Worm (Caenorhabditis elegans) whole organism, young adult: ENCODE results near the gene F01G4.4.
A peak's percentile ranks its signal among the peaks of the same experiment; 100 is the strongest.

ENCODE experiments used
- B0261.1 ChIP-seq: sonication (generic microtip); optimal IDR thresholded peaks from 2 replicates; lab custom pipeline; 2016; ENCODE audit warnings: mild to moderate bottlenecking, missing genetic modification characterization, moderate library complexity, missing compliant biosample characterization
- C06A6.2 ChIP-seq: fragments of 200-800 bp; sonication (Bioruptor generic); conservative IDR thresholded peaks from 2 replicates; pipeline ENCODE4 v1.3.6; 2022; ENCODE audit warnings: missing genetic modification characterization, missing compliant biosample characterization
- C17E4.6 ChIP-seq: fragments of 200-800 bp; sonication (Bioruptor generic); IDR thresholded peaks from 2 replicates; pipeline ENCODE4 v1.3.6; 2022; ENCODE audit warnings: missing genetic modification reagents, missing genetic modification characterization, missing compliant biosample characterization
- D2030.7 ChIP-seq: fragments of 200-800 bp; sonication (Bioruptor generic); IDR thresholded peaks from 2 replicates; pipeline ENCODE4 v1.3.6; 2022; ENCODE audit warnings: missing genetic modification reagents, missing genetic modification characterization, missing compliant biosample characterization
- F23B12.7 ChIP-seq: sonication (generic microtip); optimal IDR thresholded peaks from 2 replicates; lab custom pipeline; 2017; ENCODE audit warnings: missing genetic modification characterization, mild to moderate bottlenecking, missing compliant biosample characterization, antibody characterized with exemption, moderate library complexity; ENCODE audit not compliant: insufficient read depth
- F33H1.4 ChIP-seq: fragments of 200-800 bp; sonication (Bioruptor generic); IDR thresholded peaks from 2 replicates; pipeline ENCODE4 v1.3.6; 2022; ENCODE audit warnings: missing genetic modification reagents, missing genetic modification characterization, missing compliant biosample characterization
- F37B4.10 ChIP-seq: fragments of 200-800 bp; sonication (Bioruptor generic); IDR thresholded peaks from 2 replicates; pipeline ENCODE4 v1.3.6; 2022; ENCODE audit warnings: missing genetic modification characterization, missing compliant biosample characterization
- F39B2.1 ChIP-seq: fragments of 200-800 bp; sonication (Bioruptor generic); IDR thresholded peaks from 2 replicates; pipeline ENCODE4 v1.3.6; 2022; ENCODE audit warnings: missing genetic modification reagents, missing genetic modification characterization, missing compliant biosample characterization
- F49E8.2 ChIP-seq: sonication (generic microtip); optimal IDR thresholded peaks from 3 replicates; lab custom pipeline; 2017; ENCODE audit warnings: missing genetic modification characterization, mild to moderate bottlenecking, missing compliant biosample characterization, antibody characterized with exemption, moderate library complexity; ENCODE audit not compliant: insufficient read depth
- K11D2.4 ChIP-seq: fragments of 200-800 bp; sonication (Bioruptor generic); IDR thresholded peaks from 2 replicates; pipeline ENCODE4 v1.3.6; 2022; ENCODE audit warnings: missing genetic modification reagents, missing genetic modification characterization, missing compliant biosample characterization
- Y79H2A.3 ChIP-seq: fragments of 200-800 bp; sonication (Bioruptor generic); conservative IDR thresholded peaks from 2 replicates; pipeline ENCODE4 v1.3.6; 2022; ENCODE audit warnings: missing genetic modification reagents, missing genetic modification characterization, missing compliant biosample characterization
- akir-1 ChIP-seq: fragments of 200-800 bp; sonication (Bioruptor generic); optimal IDR thresholded peaks from 2 replicates; lab custom pipeline; 2018; ENCODE audit warnings: mild to moderate bottlenecking, missing genetic modification characterization, moderate library complexity, missing compliant biosample characterization
- athp-1 ChIP-seq: sonication (generic microtip); optimal IDR thresholded peaks from 2 replicates; lab custom pipeline; 2017; ENCODE audit warnings: mild to moderate bottlenecking, missing genetic modification characterization, missing compliant biosample characterization
- cebp-1 ChIP-seq, 2 experiments: fragments of 200-800 bp in 1 of 2; sonication (Bioruptor generic) in 1 of 2; sonication (generic microtip) in 1 of 2; IDR thresholded peaks in 1 of 2; optimal IDR thresholded peaks in 1 of 2; 2 replicates each; pipeline versions ENCODE4 v1.3.6 to Lab custom; 2017 to 2022; ENCODE audit warnings: missing compliant biosample characterization in 2 of 2, missing genetic modification characterization in 2 of 2, mild to moderate bottlenecking in 1 of 2, missing genetic modification reagents in 1 of 2, moderate library complexity in 1 of 2
- ceh-27 ChIP-seq: fragments of 200-800 bp; sonication (Bioruptor generic); optimal IDR thresholded peaks from 2 replicates; lab custom pipeline; 2018; ENCODE audit warnings: mild to moderate bottlenecking, missing genetic modification characterization, moderate library complexity, missing compliant biosample characterization
- dox-1 ChIP-seq: fragments of 200-800 bp; sonication (Bioruptor generic); IDR thresholded peaks from 2 replicates; pipeline ENCODE4 v1.3.6; 2022; ENCODE audit warnings: missing genetic modification reagents, missing genetic modification characterization, missing compliant biosample characterization
- efl-1 ChIP-seq: fragments of 150-350 bp; optimal IDR thresholded peaks from 2 replicates; lab custom pipeline; 2014; ENCODE audit warnings: missing biosample characterization, missing genetic modification reagents, missing genetic modification characterization
- egl-18 ChIP-seq: fragments of 200-800 bp; sonication (Bioruptor generic); IDR thresholded peaks from 2 replicates; pipeline ENCODE4 v1.3.6; 2022; ENCODE audit warnings: missing genetic modification reagents, missing genetic modification characterization, missing compliant biosample characterization
- ets-4 ChIP-seq: fragments of 200-800 bp; sonication (Bioruptor generic); optimal IDR thresholded peaks from 2 replicates; lab custom pipeline; 2018; ENCODE audit warnings: mild to moderate bottlenecking, missing genetic modification characterization, missing compliant biosample characterization
- hmg-1.2 ChIP-seq: fragments of 200-800 bp; sonication (Bioruptor generic); IDR thresholded peaks from 2 replicates; pipeline ENCODE4 v1.3.6; 2022; ENCODE audit warnings: missing genetic modification reagents, missing genetic modification characterization, missing compliant biosample characterization
- hrde-1 ChIP-seq: sonication (generic microtip); optimal IDR thresholded peaks from 2 replicates; lab custom pipeline; 2016; ENCODE audit warnings: missing genetic modification characterization, mild to moderate bottlenecking, missing compliant biosample characterization, moderate library complexity, missing genotype, missing genetic modification reagents, borderline replicate concordance
- let-607 ChIP-seq, 2 experiments: fragments of 200-800 bp in 1 of 2; sonication (Bioruptor generic) in 1 of 2; sonication (generic microtip) in 1 of 2; optimal IDR thresholded peaks; 2 replicates each; lab custom pipeline; 2016 to 2018; ENCODE audit warnings: mild to moderate bottlenecking in 2 of 2, missing compliant biosample characterization in 2 of 2, missing genetic modification characterization in 2 of 2, moderate library complexity in 2 of 2, missing genotype in 1 of 2
- lin-26 ChIP-seq: fragments of 200-800 bp; sonication (Bioruptor generic); IDR thresholded peaks from 2 replicates; pipeline ENCODE4 v1.3.6; 2022; ENCODE audit warnings: missing genetic modification reagents, missing genetic modification characterization, missing compliant biosample characterization
- lin-35 ChIP-seq, 3 experiments: fragments of 150-350 bp in 2 of 3; sonication (generic microtip) in 1 of 3; optimal IDR thresholded peaks; 2 replicates each; lab custom pipeline; 2014 to 2018; ENCODE audit warnings: missing biosample characterization in 3 of 3, missing genetic modification characterization in 3 of 3, missing genetic modification reagents in 3 of 3
- lin-54 ChIP-seq: fragments of 200-800 bp; sonication (Bioruptor generic); optimal IDR thresholded peaks from 2 replicates; lab custom pipeline; 2018; ENCODE audit warnings: mild to moderate bottlenecking, missing genetic modification characterization, missing compliant biosample characterization
- lsl-1 ChIP-seq: fragments of 200-800 bp; sonication (Bioruptor generic); optimal IDR thresholded peaks from 2 replicates; lab custom pipeline; 2018; ENCODE audit warnings: mild to moderate bottlenecking, missing genetic modification characterization, moderate library complexity, missing compliant biosample characterization
- madf-6 ChIP-seq: fragments of 200-800 bp; sonication (Bioruptor generic); IDR thresholded peaks from 2 replicates; pipeline ENCODE4 v1.3.6; 2022; ENCODE audit warnings: missing genetic modification reagents, missing genetic modification characterization, missing compliant biosample characterization
- madf-8 ChIP-seq: fragments of 200-800 bp; sonication (Bioruptor generic); conservative IDR thresholded peaks from 2 replicates; pipeline ENCODE4 v1.3.6; 2022; ENCODE audit warnings: missing genetic modification reagents, missing genetic modification characterization, missing compliant biosample characterization
- mcd-1 ChIP-seq: fragments of 200-800 bp; sonication (Bioruptor generic); IDR thresholded peaks from 2 replicates; pipeline ENCODE4 v1.3.6; 2022; ENCODE audit warnings: missing genetic modification reagents, missing genetic modification characterization, missing compliant biosample characterization
- nhr-179 ChIP-seq: sonication (generic microtip); optimal IDR thresholded peaks from 2 replicates; lab custom pipeline; 2016; ENCODE audit warnings: mild to moderate bottlenecking, missing genetic modification characterization, missing compliant biosample characterization
- pbrm-1 ChIP-seq: fragments of 200-800 bp; sonication (Bioruptor generic); IDR thresholded peaks from 2 replicates; pipeline ENCODE4 v1.3.6; 2022; ENCODE audit warnings: missing genetic modification reagents, missing genetic modification characterization, missing compliant biosample characterization
- pha-4 ChIP-seq: fragments of 150-350 bp; sonication (generic microtip); optimal IDR thresholded peaks from 2 replicates; lab custom pipeline; 2014; ENCODE audit warnings: missing biosample characterization, missing genetic modification reagents, missing genetic modification characterization
- rcor-1 ChIP-seq: fragments of 200-800 bp; sonication (Bioruptor generic); IDR thresholded peaks from 2 replicates; pipeline ENCODE4 v1.3.6; 2022; ENCODE audit warnings: missing genetic modification reagents, missing genetic modification characterization, missing compliant biosample characterization
- snpc-1.3 ChIP-seq: sonication (generic microtip); optimal IDR thresholded peaks from 2 replicates; lab custom pipeline; 2017; ENCODE audit warnings: missing genetic modification characterization, mild to moderate bottlenecking, missing compliant biosample characterization, antibody characterized with exemption, moderate library complexity, missing genotype, missing genetic modification reagents; ENCODE audit not compliant: insufficient read depth
- snpc-3.4 ChIP-seq: sonication (generic microtip); optimal IDR thresholded peaks from 2 replicates; lab custom pipeline; 2017; ENCODE audit warnings: missing genetic modification characterization, mild to moderate bottlenecking, missing compliant biosample characterization, antibody characterized with exemption, moderate library complexity, missing genotype, missing genetic modification reagents
- snpc-4 ChIP-seq, 5 experiments: fragments of 150-350 bp in 1 of 5; sonication (generic microtip) in 4 of 5; optimal IDR thresholded peaks; 2 replicates each; lab custom pipeline; 2014 to 2018; ENCODE audit warnings: missing genetic modification characterization in 5 of 5, missing biosample characterization in 3 of 5, antibody characterized with exemption in 2 of 5, mild to moderate bottlenecking in 2 of 5, missing compliant biosample characterization in 2 of 5, missing genotype in 2 of 5, moderate library complexity in 2 of 5, missing genetic modification reagents in 1 of 5
- somi-1 ChIP-seq: fragments of 200-800 bp; sonication (Bioruptor generic); optimal IDR thresholded peaks from 2 replicates; lab custom pipeline; 2018; ENCODE audit warnings: mild to moderate bottlenecking, missing genetic modification characterization, missing compliant biosample characterization
- tbp1 ChIP-seq: fragments of 200-800 bp; sonication (Bioruptor generic); optimal IDR thresholded peaks from 2 replicates; lab custom pipeline; 2018; ENCODE audit warnings: mild to moderate bottlenecking, missing genetic modification characterization, missing compliant biosample characterization
- unc-62 ChIP-seq: fragments of 150-350 bp; optimal IDR thresholded peaks from 2 replicates; lab custom pipeline; 2014; ENCODE audit warnings: missing biosample characterization, missing genetic modification reagents, missing genetic modification characterization
- ztf-18 ChIP-seq: sonication (generic microtip); optimal IDR thresholded peaks from 2 replicates; lab custom pipeline; 2016; ENCODE audit warnings: missing genotype, mild to moderate bottlenecking, missing genetic modification characterization, missing compliant biosample characterization

Gene F01G4.4

DNA sequence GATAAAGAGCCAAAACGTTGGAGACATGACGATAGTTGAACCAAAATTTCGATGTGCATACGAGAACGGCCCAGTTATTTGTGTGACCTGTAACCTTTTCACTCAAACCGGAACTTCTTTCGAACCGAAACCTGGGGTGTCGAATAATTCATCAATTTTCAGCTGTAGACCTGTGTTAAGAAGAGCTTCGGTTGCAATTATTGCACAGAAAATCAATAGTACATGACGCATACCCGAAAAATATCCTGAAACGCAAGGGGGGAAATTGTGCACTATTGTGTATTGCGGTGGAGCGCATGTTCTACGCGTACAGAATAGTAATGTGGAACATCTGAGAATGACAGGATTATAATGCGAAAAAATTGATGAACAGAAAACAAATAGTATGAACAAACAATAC, 33.4 kb upstream of the F01G4.4 start, which contains the start of gene pigk-1 (continued):
- TF ChIP-seq unc-62 (GFP tag; lab: Kevin White, UChicago) (no peak), F37B4.10 (GFP tag; lab: Robert Waterston, UW) (no peak)

- peak in 1 of 2 experiments; percentile 32 for TF ChIP-seq let-607 (tag; optimal IDR thresholded peaks at IDR 0.05; lab: Kevin White, UChicago)
- TF ChIP-seq snpc-3.4 (tag; lab: Kevin White, UChicago), result peak; percentile 41
- peak; percentile 33 for TF ChIP-seq snpc-1.3
- peak; percentile 34 for TF ChIP-seq tbp1 (GFP tag; lab: Kevin White, UChicago)
- TF ChIP-seq mcd-1 (GFP tag; lab: Robert Waterston, UW), result peak; percentile 54
- peak; percentile 93 for TF ChIP-seq hmg-1.2 (GFP tag; lab: Robert Waterston, UW)
- TF ChIP-seq Y79H2A.3 (GFP tag; lab: Robert Waterston, UW), result no peak
- TF ChIP-seq madf-6 (GFP tag; lab: Robert Waterston, UW), result peak; percentile 68
- peak; percentile 40; the same call in 1 of the 2 replicates for TF ChIP-seq rcor-1 (GFP tag; lab: Robert Waterston, UW)
- TF ChIP-seq F49E8.2, result peak; percentile 19
- peak; percentile 83 for TF ChIP-seq F33H1.4
- TF ChIP-seq akir-1, result no peak
- TF ChIP-seq lin-35 (GFP tag; optimal IDR thresholded peaks at IDR 0.05; lab: Kevin White, UChicago), result peak in 1 of 3 experiments; percentile 54
- peak; percentile 13 for TF ChIP-seq F23B12.7 (tag; lab: Kevin White, UChicago)
- no peak for TF ChIP-seq somi-1 (GFP tag; lab: Kevin White, UChicago)
- 0 out of 2 replicates have a peak, but pooled peaks have one; percentile 11 for TF ChIP-seq pbrm-1 (GFP tag; lab: Robert Waterston, UW)
- TF ChIP-seq D2030.7 (GFP tag; lab: Robert Waterston, UW), result peak; percentile 52; the same call in 1 of the 2 replicates
- TF ChIP-seq K11D2.4 (GFP tag; lab: Robert Waterston, UW), result no peak
- no peak for TF ChIP-seq ets-4 (GFP tag; lab: Kevin White, UChicago)
- peak; percentile 55 for TF ChIP-seq lsl-1 (GFP tag; lab: Kevin White, UChicago)
- TF ChIP-seq snpc-4 (GFP tag; optimal IDR thresholded peaks at IDR 0.05; lab: Kevin White, UChicago), result no peak
- TF ChIP-seq snpc-4 (tag; optimal IDR thresholded peaks at IDR 0.05; lab: Kevin White, UChicago), result peak in 2 of 4 experiments; percentile 29 to 31
- TF ChIP-seq lin-54 (GFP tag; lab: Kevin White, UChicago), result peak; percentile 51
- TF ChIP-seq cebp-1 (GFP tag; IDR thresholded peaks at IDR 0.05; lab: Robert Waterston, UW), result no peak
- TF ChIP-seq cebp-1 (tag; optimal IDR thresholded peaks at IDR 0.05; lab: Kevin White, UChicago), result peak; percentile 19
- no peak for TF ChIP-seq dox-1 (GFP tag; lab: Robert Waterston, UW)
- TF ChIP-seq egl-18, result no peak
- TF ChIP-seq athp-1 (tag; lab: Kevin White, UChicago), result no peak
- TF ChIP-seq ceh-27, result no peak
These were observed 32.0 kb upstream of the F01G4.4 start, which contains the start of gene rps-5 for ce11 chrIV:11110995-11111619. TSS of gene rps-5 (minus strand) at chrIV:11111045.

DNA sequence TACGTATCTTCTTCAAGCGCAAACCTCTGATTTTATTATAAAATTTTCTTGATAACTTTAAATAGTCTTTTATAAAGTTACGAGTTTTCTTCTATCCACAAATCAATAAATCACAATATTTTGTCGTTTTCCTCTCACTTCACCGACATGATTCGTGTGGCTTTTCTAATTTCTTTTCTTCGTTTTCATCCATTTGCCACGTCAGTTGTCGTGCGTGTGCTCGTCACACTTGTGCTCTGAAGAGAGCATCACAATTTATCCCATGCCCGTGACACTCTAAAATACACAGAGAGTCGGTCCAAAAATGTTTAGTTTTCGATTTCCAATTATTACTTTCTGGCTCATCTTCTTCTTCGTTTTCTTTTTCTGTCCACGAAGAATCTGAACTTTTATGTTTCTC, 31.2 kb upstream of the F01G4.4 start:
- TF ChIP-seq madf-8 (GFP tag; lab: Robert Waterston, UW), result no peak
- TF ChIP-seq efl-1 (GFP tag; lab: Kevin White, UChicago), result no peak
- no peak for TF ChIP-seq B0261.1 (tag; lab: Kevin White, UChicago)
- TF ChIP-seq F39B2.1 (GFP tag; lab: Robert Waterston, UW), result no peak
- TF ChIP-seq nhr-179 (tag; lab: Kevin White, UChicago), result no peak
- no peak for TF ChIP-seq hrde-1 (tag; lab: Kevin White, UChicago)
- TF ChIP-seq C06A6.2, result no peak
- no peak for TF ChIP-seq pha-4
- TF ChIP-seq lin-26 (GFP tag; lab: Robert Waterston, UW), result no peak
- TF ChIP-seq ztf-18 (tag; lab: Kevin White, UChicago), result no peak
- no peak for TF ChIP-seq C17E4.6
